Fruit fly (Drosophila melanogaster) Kc167 (cell line): ENCODE measurements around the gene CG43702.

ENCODE experiments used
- Myc ChIP-seq: fragments of >200 bp; optimal IDR thresholded peaks from 2 replicates; lab custom pipeline; 2017; ENCODE audit warnings: missing external identifiers
- Sin3A ChIP-seq: fragments of >200 bp; optimal IDR thresholded peaks from 2 replicates; lab custom pipeline; 2018; ENCODE audit warnings: missing external identifiers
- h ChIP-seq: fragments of >200 bp; optimal IDR thresholded peaks from 3 replicates; lab custom pipeline; 2018; ENCODE audit warnings: missing external identifiers
- insv ChIP-seq: fragments of >200 bp; optimal IDR thresholded peaks from 3 replicates; lab custom pipeline; 2018; ENCODE audit warnings: missing external identifiers
- psq ChIP-seq: fragments of >200 bp; optimal IDR thresholded peaks from 2 replicates; lab custom pipeline; 2017; ENCODE audit warnings: missing external identifiers
- ttk ChIP-seq: sonication (Bioruptor generic); optimal IDR thresholded peaks from 2 replicates; lab custom pipeline; 2017; ENCODE audit warnings: missing external identifiers

The CG43702 gene

dm6 chr3L:21298375-21298774 is at the start of gene CG43702:
TSS of gene CG43702 (plus strand) at chr3L:21298675.
- TF ChIP-seq ttk (lab: Kevin White, UChicago) (no peak), h (no peak), Myc (no peak), insv (no peak), psq (lab: Kevin White, UChicago) (no peak), Sin3A (lab: Kevin White, UChicago) (no peak)

DNA sequence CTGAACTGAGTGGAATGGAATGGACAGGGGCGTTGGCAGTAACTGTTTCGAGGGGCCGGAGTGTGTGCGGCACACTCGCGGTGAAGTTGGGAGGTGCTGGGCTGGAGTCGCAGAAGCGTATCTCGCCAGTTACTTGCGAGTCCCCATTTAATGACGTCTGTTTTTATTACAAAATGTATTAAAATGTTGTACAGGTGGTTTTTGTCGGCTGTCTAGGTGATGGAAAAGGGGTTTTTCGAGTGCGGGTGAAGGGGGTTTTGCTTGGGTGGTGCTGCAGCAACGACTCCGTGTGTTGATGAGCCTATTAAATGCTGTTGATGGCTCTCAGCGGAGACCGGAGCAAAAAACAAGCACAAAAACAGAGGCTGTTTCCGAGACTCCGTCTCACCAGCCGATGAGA is 47.1 kb upstream of the CG43702 start:
- no peak for TF ChIP-seq Myc
- TF ChIP-seq insv, result no peak
- TF ChIP-seq psq (lab: Kevin White, UChicago), result no peak
- TF ChIP-seq ttk (lab: Kevin White, UChicago), result no peak
- TF ChIP-seq Sin3A (lab: Kevin White, UChicago), result no peak
- TF ChIP-seq h, result no peak

- TF ChIP-seq insv, result no peak
- no peak for TF ChIP-seq psq (lab: Kevin White, UChicago)
- TF ChIP-seq h, result no peak
- TF ChIP-seq Myc, result no peak
- no peak for TF ChIP-seq ttk (lab: Kevin White, UChicago)
- no peak for TF ChIP-seq Sin3A (lab: Kevin White, UChicago)
Measured at dm6 chr3L:21252525-21252924, 46.0 kb upstream of the CG43702 start.

dm6 chr3L:21252932-21253760 is 45.3 kb upstream of the CG43702 start:
- no peak for TF ChIP-seq insv
- TF ChIP-seq Myc, result no peak
- no peak for TF ChIP-seq h
- no peak for TF ChIP-seq psq (lab: Kevin White, UChicago)
- no peak for TF ChIP-seq Sin3A (lab: Kevin White, UChicago)
- no peak for TF ChIP-seq ttk (lab: Kevin White, UChicago)

DNA sequence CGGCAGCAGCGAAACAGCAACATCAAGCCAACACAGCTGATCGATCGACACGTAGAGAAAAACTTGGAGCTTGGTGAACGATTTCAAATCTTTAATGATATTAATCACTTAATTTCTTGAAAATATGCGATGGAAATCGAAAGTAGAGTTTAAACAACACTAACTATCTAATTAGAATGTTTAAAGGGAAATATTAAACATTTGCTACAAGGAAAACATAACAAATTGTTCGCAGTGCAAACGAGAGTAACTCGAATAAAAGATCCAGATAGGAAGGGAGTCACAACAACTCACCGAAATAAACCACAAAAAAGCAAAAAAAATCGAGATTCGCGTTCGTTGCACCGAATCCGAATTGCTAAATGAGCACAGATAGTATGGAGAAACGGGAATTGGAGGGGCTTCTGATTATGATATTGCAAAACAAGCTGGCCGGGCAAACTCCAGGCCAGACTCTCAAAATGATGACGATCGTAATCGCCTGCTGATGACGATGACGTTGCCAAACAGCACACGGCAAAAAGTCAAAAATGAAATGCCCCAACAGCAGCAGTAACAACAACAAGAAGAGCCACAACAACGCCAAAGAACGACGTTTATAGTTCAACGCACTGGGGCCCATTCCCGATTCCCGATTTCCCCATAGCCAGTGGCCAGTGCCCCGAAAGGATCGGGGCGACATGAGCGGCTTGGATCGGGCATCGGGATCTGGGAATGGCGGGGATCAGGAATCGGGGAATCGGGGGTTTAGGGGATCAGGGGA is 44.5 kb upstream of the CG43702 start:
- no peak for TF ChIP-seq psq (lab: Kevin White, UChicago)
- TF ChIP-seq Myc, result no peak
- no peak for TF ChIP-seq ttk (lab: Kevin White, UChicago)
- TF ChIP-seq Sin3A (lab: Kevin White, UChicago), result no peak
- TF ChIP-seq h, result no peak
- TF ChIP-seq insv, result no peak

dm6 chr3L:21254524-21254972 is 43.9 kb upstream of the CG43702 start:
- TF ChIP-seq psq (lab: Kevin White, UChicago), result no peak
- no peak for TF ChIP-seq Myc
- no peak for TF ChIP-seq h
- TF ChIP-seq insv, result no peak
- no peak for TF ChIP-seq ttk (lab: Kevin White, UChicago)
- TF ChIP-seq Sin3A (lab: Kevin White, UChicago), result no peak

DNA sequence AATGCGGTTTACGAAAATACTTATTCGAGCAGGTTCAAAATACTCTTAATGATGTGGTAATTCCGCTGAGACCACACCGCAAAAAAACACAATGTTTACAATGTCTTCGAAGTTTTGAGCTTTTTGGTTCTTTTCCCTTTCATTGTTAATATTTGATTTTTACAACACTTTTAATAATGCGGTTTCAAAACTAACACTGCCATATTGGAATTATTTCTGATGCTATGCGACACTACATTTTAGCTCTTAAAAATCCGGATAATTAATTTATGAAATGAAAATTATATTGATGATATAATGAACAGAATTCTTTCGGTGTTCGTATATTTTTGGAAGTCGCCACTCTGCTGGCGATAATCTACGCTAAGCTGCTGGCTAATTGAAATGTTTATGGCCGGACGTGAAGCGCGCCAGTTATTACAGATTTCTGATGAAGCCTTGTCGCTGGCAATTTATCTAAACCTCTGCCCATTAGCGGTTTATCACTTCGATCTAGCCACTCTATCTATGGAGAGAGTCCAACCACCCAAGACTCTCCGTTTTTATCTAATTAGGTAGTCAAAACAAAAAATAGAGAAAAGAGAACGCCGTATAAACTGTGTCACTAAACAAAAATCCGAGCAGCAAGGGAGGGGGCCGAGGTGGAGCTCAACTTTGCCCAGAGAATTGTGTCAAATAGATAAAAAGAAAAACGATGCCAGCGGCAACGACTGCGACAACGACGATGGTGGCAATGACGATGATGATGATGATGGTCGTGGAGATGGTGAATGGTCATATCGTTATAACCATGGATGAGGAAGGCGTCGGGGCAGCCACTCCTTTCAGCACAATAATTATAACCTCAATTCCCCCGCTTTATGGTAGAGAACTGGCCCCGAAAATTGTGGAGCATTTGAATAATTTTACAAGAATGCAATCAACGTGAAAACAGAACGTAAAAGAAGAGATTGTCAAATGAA is 42.1 kb upstream of the CG43702 start:
- TF ChIP-seq psq (lab: Kevin White, UChicago) (no peak), Myc (no peak), h (no peak), Sin3A (lab: Kevin White, UChicago) (no peak), insv (no peak), ttk (lab: Kevin White, UChicago) (no peak)

DNA sequence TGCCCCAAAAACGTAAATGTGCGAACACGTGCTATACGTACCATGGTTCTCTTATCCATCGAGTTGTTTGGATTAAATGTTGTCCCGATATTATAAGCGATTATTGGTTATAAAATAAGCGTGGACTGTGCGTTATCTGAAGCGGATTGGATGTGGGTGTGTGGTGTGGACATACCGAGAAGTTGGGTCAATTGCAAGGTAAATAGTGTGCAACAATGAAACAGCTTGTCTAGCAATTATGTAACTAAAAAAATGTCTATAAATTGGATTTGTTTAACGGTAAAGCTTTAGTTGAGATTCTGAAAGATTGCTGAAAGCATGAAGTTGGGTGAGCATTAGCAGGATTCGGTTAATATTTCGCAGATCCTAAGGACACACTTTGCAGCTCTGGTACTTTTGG is 40.7 kb upstream of the CG43702 start, which contains the start of gene CG43218:
TSS of gene CG43218 (plus strand) at position 290 of the 400 bp plus-strand sequence.
- TF ChIP-seq h (no peak), Myc (no peak), Sin3A (lab: Kevin White, UChicago) (no peak), ttk (lab: Kevin White, UChicago) (no peak), psq (lab: Kevin White, UChicago) (no peak), insv (no peak)

DNA sequence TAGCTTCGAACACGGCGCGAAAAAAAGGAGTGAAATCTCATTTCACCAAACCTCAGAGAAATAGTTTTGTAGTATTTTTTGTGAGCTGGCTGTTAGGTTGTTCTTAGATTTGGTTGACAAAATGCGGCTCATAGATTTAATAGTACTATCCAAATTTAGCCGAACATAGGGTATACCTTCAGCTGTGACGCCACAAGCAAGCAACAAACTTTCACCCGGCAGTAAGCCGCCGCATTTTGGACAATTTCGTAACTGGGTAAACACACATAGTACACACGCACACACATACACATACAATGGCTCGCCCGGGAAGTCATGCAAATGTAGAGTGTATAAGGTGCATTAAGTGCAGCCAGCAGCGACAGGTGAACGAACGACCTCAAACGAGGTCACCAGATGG is 39.2 kb upstream of the CG43702 start:
- TF ChIP-seq h, result no peak
- TF ChIP-seq insv, result no peak
- TF ChIP-seq ttk (lab: Kevin White, UChicago), result no peak

- TF ChIP-seq ttk (lab: Kevin White, UChicago) (no peak), h (no peak), psq (lab: Kevin White, UChicago) (no peak), Sin3A (lab: Kevin White, UChicago) (no peak)
Measured at dm6 chr3L:21261403-21262164, 36.9 kb upstream of the CG43702 start.

dm6 chr3L:21262426-21262825 is 36.0 kb upstream of the CG43702 start:
- no peak for TF ChIP-seq psq (lab: Kevin White, UChicago)
- no peak for TF ChIP-seq ttk (lab: Kevin White, UChicago)
- no peak for TF ChIP-seq insv
- TF ChIP-seq h, result no peak
- TF ChIP-seq Myc, result no peak
